Worm (Caenorhabditis elegans) whole organism, young adult: ENCODE results near the gene nhr-216.

Experiments used
- B0035.1 ChIP-seq: sonication (generic microtip); optimal IDR thresholded peaks from 2 replicates; lab custom pipeline; 2016; ENCODE audit warnings: missing genetic modification characterization, mild to moderate bottlenecking, missing compliant biosample characterization, missing genotype, missing genetic modification reagents
- B0336.3 ChIP-seq: fragments of 200-800 bp; sonication (Bioruptor generic); IDR thresholded peaks from 2 replicates; pipeline ENCODE4 v1.3.6; 2022; ENCODE audit warnings: missing genetic modification characterization, missing compliant biosample characterization
- C06A6.2 ChIP-seq: fragments of 200-800 bp; sonication (Bioruptor generic); conservative IDR thresholded peaks from 2 replicates; pipeline ENCODE4 v1.3.6; 2022; ENCODE audit warnings: missing genetic modification characterization, missing compliant biosample characterization
- F33H1.4 ChIP-seq: fragments of 200-800 bp; sonication (Bioruptor generic); IDR thresholded peaks from 2 replicates; pipeline ENCODE4 v1.3.6; 2022; ENCODE audit warnings: missing genetic modification reagents, missing genetic modification characterization, missing compliant biosample characterization
- F39B2.1 ChIP-seq: fragments of 200-800 bp; sonication (Bioruptor generic); IDR thresholded peaks from 2 replicates; pipeline ENCODE4 v1.3.6; 2022; ENCODE audit warnings: missing genetic modification reagents, missing genetic modification characterization, missing compliant biosample characterization
- K11D2.4 ChIP-seq: fragments of 200-800 bp; sonication (Bioruptor generic); IDR thresholded peaks from 2 replicates; pipeline ENCODE4 v1.3.6; 2022; ENCODE audit warnings: missing genetic modification reagents, missing genetic modification characterization, missing compliant biosample characterization
- Y53G8AR.9 ChIP-seq: fragments of 200-800 bp; sonication (Bioruptor generic); conservative IDR thresholded peaks from 2 replicates; pipeline ENCODE4 v1.3.6; 2022; ENCODE audit warnings: missing genetic modification reagents, missing genetic modification characterization, missing compliant biosample characterization
- Y56A3A.18 ChIP-seq: fragments of 200-800 bp; sonication (Bioruptor generic); IDR thresholded peaks from 2 replicates; pipeline ENCODE4 v1.3.6; 2022; ENCODE audit warnings: missing genetic modification reagents, missing genetic modification characterization, missing compliant biosample characterization
- athp-1 ChIP-seq: sonication (generic microtip); optimal IDR thresholded peaks from 2 replicates; lab custom pipeline; 2017; ENCODE audit warnings: mild to moderate bottlenecking, missing genetic modification characterization, missing compliant biosample characterization
- attf-5 ChIP-seq: fragments of 200-800 bp; sonication (Bioruptor generic); optimal IDR thresholded peaks from 2 replicates; lab custom pipeline; 2018; ENCODE audit warnings: mild to moderate bottlenecking, missing genetic modification characterization, missing compliant biosample characterization
- bed-2 ChIP-seq: fragments of 200-800 bp; sonication (Bioruptor generic); IDR thresholded peaks from 2 replicates; pipeline ENCODE4 v1.3.6; 2022; ENCODE audit warnings: missing genetic modification reagents, missing genetic modification characterization, missing compliant biosample characterization
- ceh-27 ChIP-seq: fragments of 200-800 bp; sonication (Bioruptor generic); optimal IDR thresholded peaks from 2 replicates; lab custom pipeline; 2018; ENCODE audit warnings: mild to moderate bottlenecking, missing genetic modification characterization, moderate library complexity, missing compliant biosample characterization
- ceh-91 ChIP-seq: fragments of 200-800 bp; sonication (Bioruptor generic); IDR thresholded peaks from 2 replicates; pipeline ENCODE4 v1.3.6; 2022; ENCODE audit warnings: missing genetic modification reagents, missing genetic modification characterization, missing compliant biosample characterization
- ekl-4 ChIP-seq: fragments of 200-800 bp; sonication (Bioruptor generic); IDR thresholded peaks from 2 replicates; pipeline ENCODE4 v1.3.6; 2022; ENCODE audit warnings: missing genetic modification reagents, missing genetic modification characterization, missing compliant biosample characterization
- ets-4 ChIP-seq: fragments of 200-800 bp; sonication (Bioruptor generic); optimal IDR thresholded peaks from 2 replicates; lab custom pipeline; 2018; ENCODE audit warnings: mild to moderate bottlenecking, missing genetic modification characterization, missing compliant biosample characterization
- fkh-3 ChIP-seq: sonication (generic microtip); optimal IDR thresholded peaks from 2 replicates; lab custom pipeline; 2016; ENCODE audit warnings: mild to moderate bottlenecking, missing genetic modification characterization, missing compliant biosample characterization
- hlh-12 ChIP-seq: sonication (generic microtip); optimal IDR thresholded peaks from 2 replicates; lab custom pipeline; 2016; ENCODE audit warnings: missing genetic modification characterization, missing compliant biosample characterization
- let-607 ChIP-seq, 2 experiments: fragments of 200-800 bp in 1 of 2; sonication (Bioruptor generic) in 1 of 2; sonication (generic microtip) in 1 of 2; optimal IDR thresholded peaks; 2 replicates each; lab custom pipeline; 2016 to 2018; ENCODE audit warnings: mild to moderate bottlenecking in 2 of 2, missing compliant biosample characterization in 2 of 2, missing genetic modification characterization in 2 of 2, moderate library complexity in 2 of 2, missing genotype in 1 of 2
- madf-10 ChIP-seq: sonication (generic microtip); optimal IDR thresholded peaks from 2 replicates; lab custom pipeline; 2016; ENCODE audit warnings: mild to moderate bottlenecking, missing genetic modification characterization, missing compliant biosample characterization
- madf-3 ChIP-seq: fragments of 200-800 bp; sonication (Bioruptor generic); IDR thresholded peaks from 2 replicates; pipeline ENCODE4 v1.3.6; 2022; ENCODE audit warnings: missing genetic modification reagents, missing genetic modification characterization, missing compliant biosample characterization
- mxl-1 ChIP-seq: sonication (generic microtip); optimal IDR thresholded peaks from 2 replicates; lab custom pipeline; 2016; ENCODE audit warnings: missing genetic modification characterization, missing compliant biosample characterization
- nfyb-1 ChIP-seq: fragments of 200-800 bp; sonication (Bioruptor generic); IDR thresholded peaks from 2 replicates; pipeline ENCODE4 v1.3.6; 2022; ENCODE audit warnings: missing genetic modification reagents, missing genetic modification characterization, missing compliant biosample characterization
- nhr-80 ChIP-seq: sonication (generic microtip); optimal IDR thresholded peaks from 2 replicates; lab custom pipeline; 2016; ENCODE audit warnings: missing genetic modification characterization, missing compliant biosample characterization
- nhr-90 ChIP-seq: sonication (generic microtip); optimal IDR thresholded peaks from 2 replicates; lab custom pipeline; 2016; ENCODE audit warnings: missing genotype, mild to moderate bottlenecking, missing genetic modification characterization, missing compliant biosample characterization
- rcor-1 ChIP-seq: fragments of 200-800 bp; sonication (Bioruptor generic); IDR thresholded peaks from 2 replicates; pipeline ENCODE4 v1.3.6; 2022; ENCODE audit warnings: missing genetic modification reagents, missing genetic modification characterization, missing compliant biosample characterization
- rpc-1 ChIP-seq, 2 experiments: fragments of 150-350 bp in 1 of 2; sonication (generic microtip) in 1 of 2; optimal IDR thresholded peaks; 2 replicates each; lab custom pipeline; 2014 to 2018; ENCODE audit warnings: missing biosample characterization in 1 of 2, missing genetic modification characterization in 1 of 2, missing genetic modification reagents in 1 of 2, missing genotype in 1 of 2
- snpc-1.3 ChIP-seq: sonication (generic microtip); optimal IDR thresholded peaks from 2 replicates; lab custom pipeline; 2017; ENCODE audit warnings: missing genetic modification characterization, mild to moderate bottlenecking, missing compliant biosample characterization, antibody characterized with exemption, moderate library complexity, missing genotype, missing genetic modification reagents; ENCODE audit not compliant: insufficient read depth
- snpc-3.4 ChIP-seq: sonication (generic microtip); optimal IDR thresholded peaks from 2 replicates; lab custom pipeline; 2017; ENCODE audit warnings: missing genetic modification characterization, mild to moderate bottlenecking, missing compliant biosample characterization, antibody characterized with exemption, moderate library complexity, missing genotype, missing genetic modification reagents
- unc-62 ChIP-seq: fragments of 150-350 bp; optimal IDR thresholded peaks from 2 replicates; lab custom pipeline; 2014; ENCODE audit warnings: missing biosample characterization, missing genetic modification reagents, missing genetic modification characterization
- xnd-1 ChIP-seq: sonication (generic microtip); optimal IDR thresholded peaks from 2 replicates; lab custom pipeline; 2016; ENCODE audit warnings: missing genotype, missing genetic modification reagents, missing genetic modification characterization, missing compliant biosample characterization

nhr-216 gene

DNA sequence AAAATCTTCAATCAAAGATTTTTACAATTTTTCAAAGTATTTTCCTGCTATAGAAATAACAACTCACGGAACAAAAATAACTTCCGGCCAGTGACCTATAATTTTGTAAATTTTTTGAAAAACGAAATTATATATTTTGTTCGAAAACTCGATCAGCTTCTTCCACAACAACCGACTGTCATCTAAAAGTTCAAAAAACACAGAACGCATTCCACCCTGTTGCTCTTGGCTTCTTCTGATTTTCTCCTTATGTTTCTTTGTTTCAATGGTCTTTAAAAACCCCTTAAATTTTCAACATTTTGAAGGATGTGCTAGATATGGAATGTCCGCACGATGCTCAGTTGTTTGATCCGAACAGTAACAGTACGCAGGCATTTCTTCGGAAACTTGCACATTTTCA is 46.4 kb upstream of the nhr-216 start, which contains the start of gene dmsr-7 (continued):
- TF ChIP-seq K11D2.4 (GFP tag; lab: Robert Waterston, UW) (no peak), ets-4 (GFP tag; lab: Kevin White, UChicago) (no peak), ceh-27 (GFP tag; lab: Kevin White, UChicago) (no peak)

DNA sequence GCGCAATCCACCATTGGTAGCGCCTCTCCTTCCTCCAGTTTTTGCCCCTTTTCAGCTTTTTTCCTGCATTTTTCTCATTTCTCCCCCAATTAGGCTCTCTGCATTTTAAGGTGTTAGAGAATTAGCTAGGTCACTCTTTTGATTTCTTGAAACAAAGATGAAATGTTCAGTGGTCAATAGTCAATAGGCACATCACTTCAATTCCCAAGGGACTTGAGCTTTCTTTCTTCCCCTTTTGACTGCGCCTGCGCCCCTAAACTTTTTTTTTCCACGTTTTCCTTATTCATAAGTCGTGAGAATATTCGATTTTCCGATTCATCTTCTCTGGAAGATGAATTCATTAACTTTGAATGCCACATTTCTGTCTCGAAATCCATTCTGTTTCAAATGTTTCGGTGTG is 45.3 kb upstream of the nhr-216 start:
- no peak for TF ChIP-seq B0035.1 (tag; lab: Kevin White, UChicago)
- no peak for TF ChIP-seq Y56A3A.18 (GFP tag; lab: Robert Waterston, UW)
- TF ChIP-seq fkh-3 (tag; lab: Kevin White, UChicago): no peak
- TF ChIP-seq rpc-1 (optimal IDR thresholded peaks at IDR 0.05; lab: Kevin White, UChicago): no peak
- no peak for TF ChIP-seq rpc-1 (tag; optimal IDR thresholded peaks at IDR 0.05; lab: Kevin White, UChicago)
- no peak for TF ChIP-seq C06A6.2
- TF ChIP-seq athp-1 (tag; lab: Kevin White, UChicago): no peak
- TF ChIP-seq attf-5 (GFP tag; lab: Kevin White, UChicago): no peak
- TF ChIP-seq snpc-1.3 (tag; lab: Kevin White, UChicago): no peak
- TF ChIP-seq madf-10 (tag; lab: Kevin White, UChicago): no peak
- TF ChIP-seq F39B2.1 (GFP tag; lab: Robert Waterston, UW): no peak
- TF ChIP-seq B0336.3 (GFP tag; lab: Robert Waterston, UW): no peak

ce11 chrV:5392993-5393628 is 34.4 kb upstream of the nhr-216 start, which contains the start of gene C35A11.4:
C35A11.4 (minus strand) TSS chrV:5393148.
- TF ChIP-seq ets-4 (GFP tag; lab: Kevin White, UChicago): peak; percentile 55
- peak in 1 of 2 experiments; percentile 3 for TF ChIP-seq let-607 (tag; optimal IDR thresholded peaks at IDR 0.05; lab: Kevin White, UChicago)
- TF ChIP-seq nhr-90 (tag; lab: Kevin White, UChicago): peak; percentile 3
- TF ChIP-seq nhr-80: peak; percentile 81
- TF ChIP-seq F33H1.4: no peak
- 0 out of 2 replicates have a peak, but pooled peaks have one; percentile 45 for TF ChIP-seq nfyb-1

DNA sequence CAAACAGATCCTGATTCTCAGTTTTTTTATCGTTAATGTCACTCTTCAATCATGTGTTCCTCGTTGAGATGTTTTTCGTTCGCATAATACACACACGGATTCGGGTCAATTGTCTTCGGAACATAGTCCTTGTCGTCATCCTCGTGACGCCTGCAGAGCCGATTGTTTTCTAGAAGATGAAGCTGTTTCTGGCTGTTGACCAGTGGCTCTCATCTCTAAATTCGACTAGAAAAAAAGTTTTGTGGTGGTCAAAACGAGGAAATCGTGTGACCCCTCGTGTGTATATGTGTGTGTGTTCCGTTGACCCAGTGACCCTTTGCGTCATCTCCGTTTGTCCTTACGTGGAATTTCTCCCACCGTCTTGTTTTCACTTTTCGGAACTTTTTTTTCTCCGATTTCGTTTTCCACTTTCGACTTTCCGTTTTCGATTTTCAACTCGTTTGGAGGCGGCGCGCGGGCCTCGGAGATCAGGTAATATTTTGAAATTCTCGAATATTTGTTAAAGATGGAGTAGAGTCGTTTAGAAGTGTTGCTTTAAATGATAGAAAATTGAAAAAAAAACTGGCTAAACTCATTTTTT is 27.3 kb upstream of the nhr-216 start, which contains the start of gene C35A11.2:
TSS of gene C35A11.2 (plus strand) at position 386 of the 580 bp plus-strand sequence.
- no peak for TF ChIP-seq madf-3
- no peak for TF ChIP-seq snpc-3.4 (tag; lab: Kevin White, UChicago)
- TF ChIP-seq unc-62 (GFP tag; lab: Kevin White, UChicago): no peak
- no peak for TF ChIP-seq ceh-91 (GFP tag; lab: Robert Waterston, UW)
- no peak for TF ChIP-seq C06A6.2

- TF ChIP-seq xnd-1 (tag; lab: Kevin White, UChicago) (no peak), rcor-1 (GFP tag; lab: Robert Waterston, UW) (no peak), ekl-4 (GFP tag; lab: Robert Waterston, UW) (no peak), Y53G8AR.9 (GFP tag; lab: Robert Waterston, UW) (no peak), bed-2 (GFP tag; lab: Robert Waterston, UW) (no peak), hlh-12 (no peak), mxl-1 (tag; lab: Kevin White, UChicago) (no peak)
Observed at ce11 chrV:5372118-5372517, 13.4 kb upstream of the nhr-216 start, which contains the start of gene C35A11.3. C35A11.3 (plus strand) TSS chrV:5372418.
